Worm (Caenorhabditis elegans) whole organism, late embryonic: Measurements from ENCODE around the gene arf-5.

Experiments used
- fkh-10 ChIP-seq: fragments of 150-350 bp; optimal IDR thresholded peaks from 2 replicates; lab custom pipeline; 2014; ENCODE audit warnings: missing biosample characterization, missing genetic modification reagents, missing genetic modification characterization
- pha-2 ChIP-seq: sonication (generic microtip); optimal IDR thresholded peaks from 2 replicates; lab custom pipeline; 2017; ENCODE audit warnings: mild to moderate bottlenecking, missing genetic modification characterization, missing compliant biosample characterization
- pqm-1 ChIP-seq: sonication (generic microtip); optimal IDR thresholded peaks from 2 replicates; lab custom pipeline; 2016; ENCODE audit warnings: missing genetic modification characterization, missing compliant biosample characterization

ce11 chrIV:7961889-7962342 lies 20.4 kb upstream of the arf-5 start:
- TF ChIP-seq pqm-1 (tag; lab: Kevin White, UChicago) (no peak), fkh-10 (no peak), pha-2 (tag; lab: Kevin White, UChicago) (no peak)
